Fruit fly (Drosophila melanogaster): ENCODE results near the gene Gr64a.

DNA sequence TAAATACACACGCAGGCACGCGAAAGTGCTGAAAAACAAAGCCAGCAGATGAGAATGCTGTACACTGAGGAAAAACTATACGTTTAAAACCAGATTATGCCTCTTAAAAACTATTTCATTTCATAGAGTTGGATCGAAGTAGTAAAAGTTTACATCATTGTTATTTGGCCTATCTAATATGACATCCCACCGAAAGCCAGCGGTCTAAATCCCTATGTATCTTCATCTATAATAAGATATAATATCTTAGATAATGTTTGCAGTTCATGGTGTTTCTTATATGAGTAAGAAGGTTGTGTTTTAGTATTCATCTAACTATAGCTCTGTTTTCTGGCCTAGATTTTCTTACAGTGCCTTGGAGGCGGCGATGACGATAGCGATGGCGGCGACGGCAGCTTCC lies 16.4 kb upstream of the Gr64a start:
- TF ChIP-seq CG14711 (tag; optimal IDR thresholded peaks at IDR 0.05) (no peak), Crg-1 (GFP tag; optimal IDR thresholded peaks at IDR 0.05) (no peak), Hr96 (GFP tag; optimal IDR thresholded peaks at IDR 0.05) (no peak), CG5204 (GFP tag; optimal IDR thresholded peaks at IDR 0.05) (no peak), CG1620 (GFP tag; optimal IDR thresholded peaks at IDR 0.05) (no peak), CG33017 (tag; optimal IDR thresholded peaks at IDR 0.05) (no peak), toe (GFP tag; optimal IDR thresholded peaks at IDR 0.05) (no peak), kay (GFP tag; ENCODE audit: borderline replicate concordance) (no peak)

Measured in whole organism, adult.